Worm (Caenorhabditis elegans): Measurements from ENCODE around the gene cyk-4.

- TF ChIP-seq pes-1 (GFP tag; IDR thresholded peaks at IDR 0.05) (no peak), sea-1 (GFP tag; conservative IDR thresholded peaks at IDR 0.05) (no peak), hmg-4 (GFP tag; optimal IDR thresholded peaks at IDR 0.05) (no peak), ama-1 (optimal IDR thresholded peaks at IDR 0.05) (no peak), scrt-1 (GFP tag; IDR thresholded peaks at IDR 0.05) (no peak), aly-1 (tag; optimal IDR thresholded peaks at IDR 0.05) (no peak), ets-7 (tag; optimal IDR thresholded peaks at IDR 0.05) (no peak), tbx-37 (GFP tag; conservative IDR thresholded peaks at IDR 0.05) (no peak), hmbx-1 (tag; optimal IDR thresholded peaks at IDR 0.05) (no peak), tra-4 (tag; optimal IDR thresholded peaks at IDR 0.05) (no peak), hnd-1 (tag; optimal IDR thresholded peaks at IDR 0.05) (no peak), flt-1 (GFP tag; IDR thresholded peaks at IDR 0.05) (no peak)
Observed at ce11 chrIII:13762046-13762445, 9.0 kb downstream of the cyk-4 start, which contains the start of gene dbn-1.
